Worm (Caenorhabditis elegans): ENCODE data around the gene mtre-1.
A peak's percentile ranks its signal among the peaks of the same experiment; 100 is the strongest.

Gene mtre-1

DNA sequence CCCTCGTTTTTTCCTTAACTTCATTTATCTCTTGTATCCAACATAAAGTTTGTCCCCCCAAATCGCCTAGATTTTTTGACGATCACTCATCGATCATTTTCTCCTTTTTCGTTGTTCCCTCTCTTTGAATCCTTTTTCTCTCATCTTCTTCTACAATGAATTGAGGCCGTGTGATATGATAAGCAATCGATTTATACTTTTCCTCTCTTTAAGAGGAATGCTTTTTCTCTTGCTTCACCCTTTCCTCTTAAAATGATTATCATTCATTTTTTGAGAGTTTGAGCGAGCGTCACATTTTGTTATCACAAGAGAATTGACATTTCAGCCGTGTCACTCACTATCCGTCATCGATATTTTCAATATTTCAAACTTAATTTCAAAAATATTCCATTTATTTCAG is 27.7 kb upstream of the mtre-1 start, which contains the start of gene K02C4.5 (continued):
- TF ChIP-seq zip-2 (tag; optimal IDR thresholded peaks at IDR 0.05) (no peak), nhr-28 (tag; optimal IDR thresholded peaks at IDR 0.05) (peak; percentile 65), egl-43 (GFP tag; IDR thresholded peaks at IDR 0.05) (no peak), R02D3.7 (tag; optimal IDR thresholded peaks at IDR 0.05) (no peak), duxl-1 (tag; optimal IDR thresholded peaks at IDR 0.05; ENCODE audit: poor library complexity) (no peak), dmd-9 (GFP tag; IDR thresholded peaks at IDR 0.05) (no peak), aly-2 (tag; optimal IDR thresholded peaks at IDR 0.05) (no peak), dmd-6 (GFP tag; IDR thresholded peaks at IDR 0.05) (peak; percentile 59), nhr-48 (tag; optimal IDR thresholded peaks at IDR 0.05) (no peak), snpc-4 (tag; optimal IDR thresholded peaks at IDR 0.05) (no peak)

DNA sequence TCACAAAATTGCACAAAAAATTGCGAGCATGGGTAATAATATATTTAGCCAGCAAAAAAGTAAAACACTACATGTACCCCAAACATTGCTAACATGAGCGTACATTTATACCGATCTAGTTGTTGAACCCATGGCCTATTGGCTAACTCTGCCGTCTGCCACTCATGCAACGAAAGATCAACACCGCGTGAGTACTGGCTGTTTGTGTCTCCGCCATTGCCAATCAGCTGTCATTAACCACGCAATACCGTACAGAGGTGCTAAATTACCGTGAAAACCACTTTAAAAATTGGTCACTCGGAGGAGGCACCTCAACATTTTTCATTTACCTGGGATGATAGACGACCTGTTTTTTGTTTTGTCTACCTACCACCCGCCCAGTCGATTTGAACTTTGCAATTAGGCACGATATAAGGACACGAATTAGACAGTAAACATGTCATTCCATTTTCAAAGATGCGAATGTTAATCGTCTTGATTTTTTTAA is 25.0 kb upstream of the mtre-1 start, which contains the start of gene K02C4.2:
TSS of gene K02C4.2 (plus strand) at position 437 of the 487 bp plus-strand sequence.
- TF ChIP-seq hif-1 (tag; optimal IDR thresholded peaks at IDR 0.05) (peak in 1 of 2 experiments; percentile 39), T26A8.4 (GFP tag; IDR thresholded peaks at IDR 0.05) (peak; percentile 84), zfp-3 (GFP tag; conservative IDR thresholded peaks at IDR 0.05) (peak; percentile 62; the same call in 1 of the 2 replicates), dmd-8 (GFP tag; IDR thresholded peaks at IDR 0.05) (peak; percentile 93), nhr-6 (tag; optimal IDR thresholded peaks at IDR 0.05) (peak; percentile 76), F37D6.2 (tag; optimal IDR thresholded peaks at IDR 0.05) (no peak), egl-27 (tag; optimal IDR thresholded peaks at IDR 0.05) (no peak), spr-1 (tag; optimal IDR thresholded peaks at IDR 0.05) (peak; percentile 73), mdl-1 (tag; optimal IDR thresholded peaks at IDR 0.05) (no peak), gei-8 (GFP tag; optimal IDR thresholded peaks at IDR 0.05) (peak; percentile 82), Y75B8A.6 (GFP tag; IDR thresholded peaks at IDR 0.05) (no peak), ztf-7 (tag; optimal IDR thresholded peaks at IDR 0.05) (peak; percentile 77), madf-9 (GFP tag; conservative IDR thresholded peaks at IDR 0.05) (peak; percentile 68; the same call in 1 of the 2 replicates), nhr-41 (GFP tag; IDR thresholded peaks at IDR 0.05) (0 out of 2 replicates have a peak, but pooled peaks have one; percentile 53), snpc-1.2 (GFP tag; IDR thresholded peaks at IDR 0.05) (no peak), mes-2 (tag; optimal IDR thresholded peaks at IDR 0.05; ENCODE audit: poor library complexity, severe bottlenecking) (peak; percentile 89), mxl-3 (GFP tag; optimal IDR thresholded peaks at IDR 0.05) (peak; percentile 86), nhr-237 (tag; optimal IDR thresholded peaks at IDR 0.05) (no peak), sdz-12 (GFP tag; optimal IDR thresholded peaks at IDR 0.05) (peak; percentile 72), ceh-82 (tag; optimal IDR thresholded peaks at IDR 0.05) (no peak), zfp-2 (tag; optimal IDR thresholded peaks at IDR 0.05) (peak; percentile 27), ceh-62 (tag; optimal IDR thresholded peaks at IDR 0.05) (no peak), nhr-48 (tag; optimal IDR thresholded peaks at IDR 0.05) (peak; percentile 79), ces-1 (GFP tag; optimal IDR thresholded peaks at IDR 0.05) (no peak), Y105C5A.15 (GFP tag; IDR thresholded peaks at IDR 0.05) (0 out of 2 replicates have a peak, but pooled peaks have one; percentile 56), nhr-28 (tag; optimal IDR thresholded peaks at IDR 0.05) (peak; percentile 54), mdt-29 (GFP tag; IDR thresholded peaks at IDR 0.05) (peak; percentile 55; the same call in 1 of the 2 replicates), set-16 (GFP tag; IDR thresholded peaks at IDR 0.05) (no peak), nhr-25 (tag; optimal IDR thresholded peaks at IDR 0.05; ENCODE audit: borderline replicate concordance, insufficient read depth) (peak; percentile 52), zag-1 (tag; optimal IDR thresholded peaks at IDR 0.05) (no peak), F44E2.7 (GFP tag; IDR thresholded peaks at IDR 0.05) (0 out of 2 replicates have a peak, but pooled peaks have one; percentile 66), snpc-4 (tag; optimal IDR thresholded peaks at IDR 0.05) (peak; percentile 12), lin-15B (tag; optimal IDR thresholded peaks at IDR 0.05) (no peak), ZK546.5 (tag; optimal IDR thresholded peaks at IDR 0.05) (no peak), daf-16 (GFP tag; optimal IDR thresholded peaks at IDR 0.05) (peak; percentile 70 to 89), daf-16 (tag; optimal IDR thresholded peaks at IDR 0.05) (peak; percentile 86), Y5F2A.4 (GFP tag; optimal IDR thresholded peaks at IDR 0.05) (peak; percentile 68), zip-2 (tag; optimal IDR thresholded peaks at IDR 0.05) (no peak), ceh-44 (GFP tag; IDR thresholded peaks at IDR 0.05) (no peak), ctbp-1 (GFP tag; IDR thresholded peaks at IDR 0.05) (peak; percentile 47; the same call in 1 of the 2 replicates), nhr-111 (GFP tag; optimal IDR thresholded peaks at IDR 0.05) (peak; percentile 90), dmd-9 (GFP tag; IDR thresholded peaks at IDR 0.05) (no peak), lsy-2 (tag; optimal IDR thresholded peaks at IDR 0.05) (peak in 1 of 2 experiments; percentile 78)

All from whole organism, L4 larva.